Worm (Caenorhabditis elegans) whole organism, L1 larva: ENCODE results near the gene K09C4.2.

Source experiments
- Y116A8C.19 ChIP-seq: sonication (generic microtip); optimal IDR thresholded peaks from 2 replicates; lab custom pipeline; 2016; ENCODE audit warnings: missing compliant biosample characterization, missing genetic modification characterization, borderline replicate concordance
- aha-1 ChIP-seq: fragments of 150-350 bp; optimal IDR thresholded peaks from 2 replicates; lab custom pipeline; 2014; ENCODE audit warnings: missing biosample characterization, missing genetic modification characterization
- ceh-82 ChIP-seq, 3 experiments: fragments of 150-350 bp in 1 of 3; sonication (generic microtip) in 2 of 3; optimal IDR thresholded peaks; 2 replicates each; lab custom pipeline; 2014 to 2017; ENCODE audit warnings: missing biosample characterization in 3 of 3, missing genetic modification characterization in 3 of 3
- ces-1 ChIP-seq: fragments of 150-350 bp; optimal IDR thresholded peaks from 2 replicates; lab custom pipeline; 2014; ENCODE audit warnings: missing biosample characterization, missing genetic modification reagents, missing genetic modification characterization
- efl-1 ChIP-seq, 4 experiments: fragments of 150-350 bp; optimal IDR thresholded peaks in 3 of 4; peaks in 1 of 4; 1 replicate in 1 of 4; 2 replicates in 3 of 4; lab custom pipeline; 2014; ENCODE audit warnings: missing biosample characterization in 2 of 4, missing genetic modification characterization in 2 of 4, missing genetic modification reagents in 2 of 4
- hlh-17 ChIP-seq: fragments of 200-800 bp; sonication (Bioruptor generic); optimal IDR thresholded peaks from 2 replicates; lab custom pipeline; 2018; ENCODE audit warnings: missing genetic modification characterization, mild to moderate bottlenecking, missing compliant biosample characterization, moderate library complexity, borderline replicate concordance
- lin-15B ChIP-seq: fragments of 150-350 bp; sonication (generic microtip); optimal IDR thresholded peaks from 3 replicates; lab custom pipeline; 2014; ENCODE audit warnings: missing biosample characterization, missing genetic modification characterization
- zag-1 ChIP-seq: fragments of 150-350 bp; optimal IDR thresholded peaks from 2 replicates; lab custom pipeline; 2014; ENCODE audit warnings: missing biosample characterization, missing genetic modification characterization

DNA sequence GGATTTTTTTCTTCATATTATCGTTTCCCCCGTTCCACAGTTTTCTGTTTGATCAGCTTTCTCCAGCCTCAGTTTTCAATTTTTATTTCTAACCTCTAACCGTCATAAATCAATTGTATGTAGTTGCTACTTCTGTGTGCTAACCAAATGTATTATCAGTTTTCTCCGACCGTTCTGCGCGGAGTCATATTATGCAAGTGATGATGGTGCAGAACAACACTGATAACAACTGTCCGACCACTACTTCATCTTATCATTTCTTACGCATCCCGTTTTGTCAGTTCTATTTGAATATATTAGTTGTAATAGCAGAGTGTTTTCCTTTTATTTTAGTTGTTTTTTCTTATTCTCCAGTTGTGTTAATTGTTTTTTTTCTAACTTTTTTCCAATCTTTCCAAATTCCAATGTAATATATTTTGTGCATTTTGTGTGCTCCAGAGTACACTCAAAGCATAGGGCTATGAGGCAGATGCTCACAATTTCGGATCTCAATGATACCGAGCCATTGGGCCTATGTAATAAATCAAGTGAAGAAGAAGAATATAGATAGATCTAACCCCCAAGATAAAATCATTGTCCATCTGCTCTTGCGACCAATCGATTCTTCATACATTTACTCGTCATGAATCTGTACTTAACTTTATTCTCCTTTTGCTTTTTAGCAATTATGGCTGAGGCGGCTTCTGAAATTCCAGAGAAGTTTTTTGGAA, 39.3 kb upstream of the K09C4.2 start, which contains the start of gene lbp-3:
- TF ChIP-seq ceh-82 (tag; optimal IDR thresholded peaks at IDR 0.05; lab: Kevin White, UChicago) (no peak), ces-1 (GFP tag; lab: Kevin White, UChicago) (no peak), hlh-17 (GFP tag; lab: Kevin White, UChicago) (no peak), lin-15B (tag; lab: Kevin White, UChicago) (no peak), Y116A8C.19 (tag; lab: Kevin White, UChicago) (no peak), efl-1 (optimal IDR thresholded peaks at IDR 0.05; lab: Kevin White, UChicago) (no peak), efl-1 (GFP tag; optimal IDR thresholded peaks at IDR 0.05 in 1 of 2; lab: Kevin White, UChicago) (no peak), aha-1 (tag; lab: Kevin White, UChicago) (no peak), zag-1 (no peak)
